Worm (Caenorhabditis elegans) whole organism, L1 larva: ENCODE results near the gene R01E6.7.
A peak's percentile ranks its signal among the peaks of the same experiment; 100 is the strongest.

Experiments used
- C04F5.9 ChIP-seq: sonication (generic microtip); optimal IDR thresholded peaks from 2 replicates; lab custom pipeline; 2016; ENCODE audit warnings: missing genetic modification characterization, missing compliant biosample characterization
- C16A3.4 ChIP-seq: fragments of 150-350 bp; optimal IDR thresholded peaks from 2 replicates; lab custom pipeline; 2014; ENCODE audit warnings: missing biosample characterization, missing genetic modification characterization
- C34B4.2 ChIP-seq: sonication (generic microtip); optimal IDR thresholded peaks from 2 replicates; lab custom pipeline; 2017; ENCODE audit warnings: mild to moderate bottlenecking, missing genetic modification characterization, missing compliant biosample characterization
- alr-1 ChIP-seq: fragments of 200-800 bp; sonication (Bioruptor generic); optimal IDR thresholded peaks from 2 replicates; lab custom pipeline; 2018; ENCODE audit warnings: borderline replicate concordance, mild to moderate bottlenecking, missing genetic modification characterization, missing compliant biosample characterization
- aly-2 ChIP-seq: fragments of 150-350 bp; optimal IDR thresholded peaks from 2 replicates; lab custom pipeline; 2014; ENCODE audit warnings: missing biosample characterization, missing genetic modification characterization
- ama-1 ChIP-seq: fragments of 150-350 bp; optimal IDR thresholded peaks from 2 replicates; lab custom pipeline; 2014
- ceh-63 ChIP-seq: fragments of 200-800 bp; sonication (Bioruptor generic); optimal IDR thresholded peaks from 2 replicates; lab custom pipeline; 2018; ENCODE audit warnings: mild to moderate bottlenecking, missing genetic modification characterization, missing compliant biosample characterization
- ceh-82 ChIP-seq, 3 experiments: fragments of 150-350 bp in 1 of 3; sonication (generic microtip) in 2 of 3; optimal IDR thresholded peaks; 2 replicates each; lab custom pipeline; 2014 to 2017; ENCODE audit warnings: missing biosample characterization in 3 of 3, missing genetic modification characterization in 3 of 3
- ceh-88 ChIP-seq: fragments of 200-800 bp; sonication (Bioruptor generic); IDR thresholded peaks from 2 replicates; pipeline ENCODE4 v1.3.6; 2022; ENCODE audit warnings: missing genetic modification characterization, missing compliant biosample characterization
- ceh-90 ChIP-seq: sonication (generic microtip); optimal IDR thresholded peaks from 2 replicates; lab custom pipeline; 2016; ENCODE audit warnings: missing genetic modification characterization, missing compliant biosample characterization
- ces-1 ChIP-seq: fragments of 150-350 bp; optimal IDR thresholded peaks from 2 replicates; lab custom pipeline; 2014; ENCODE audit warnings: missing biosample characterization, missing genetic modification reagents, missing genetic modification characterization
- dsc-1 ChIP-seq: sonication (generic microtip); optimal IDR thresholded peaks from 2 replicates; lab custom pipeline; 2016; ENCODE audit warnings: mild to moderate bottlenecking, missing genetic modification characterization, missing compliant biosample characterization
- efl-1 ChIP-seq, 4 experiments: fragments of 150-350 bp; optimal IDR thresholded peaks in 3 of 4; peaks in 1 of 4; 1 replicate in 1 of 4; 2 replicates in 3 of 4; lab custom pipeline; 2014; ENCODE audit warnings: missing biosample characterization in 2 of 4, missing genetic modification characterization in 2 of 4, missing genetic modification reagents in 2 of 4
- efl-3 ChIP-seq: fragments of 200-800 bp; sonication (Bioruptor generic); optimal IDR thresholded peaks from 2 replicates; lab custom pipeline; 2018; ENCODE audit warnings: mild to moderate bottlenecking, missing genetic modification characterization, missing compliant biosample characterization
- elt-2 ChIP-seq: sonication (generic microtip); optimal IDR thresholded peaks from 2 replicates; lab custom pipeline; 2016; ENCODE audit warnings: missing genetic modification characterization, mild to moderate bottlenecking, inconsistent platforms, missing compliant biosample characterization, missing genetic modification reagents
- elt-3 ChIP-seq, 6 experiments: fragments of 150-350 bp in 1 of 6; sonication (generic microtip); optimal IDR thresholded peaks; 2 replicates each; lab custom pipeline; 2017 to 2018; ENCODE audit warnings: missing biosample characterization in 6 of 6, missing genetic modification characterization in 6 of 6, inconsistent platforms in 1 of 6
- ets-5 ChIP-seq: fragments of 200-800 bp; sonication (Bioruptor generic); IDR thresholded peaks from 2 replicates; pipeline ENCODE4 v1.3.6; 2022; ENCODE audit warnings: missing genetic modification characterization, missing compliant biosample characterization
- fos-1 ChIP-seq: fragments of 150-350 bp; optimal IDR thresholded peaks from 2 replicates; lab custom pipeline; 2014; ENCODE audit warnings: missing biosample characterization, missing genetic modification characterization
- grh-1 ChIP-seq: fragments of 200-800 bp; sonication (Bioruptor generic); IDR thresholded peaks from 2 replicates; pipeline ENCODE4 v1.3.6; 2022; ENCODE audit warnings: missing genetic modification reagents, missing genetic modification characterization, missing compliant biosample characterization
- hlh-17 ChIP-seq: fragments of 200-800 bp; sonication (Bioruptor generic); optimal IDR thresholded peaks from 2 replicates; lab custom pipeline; 2018; ENCODE audit warnings: missing genetic modification characterization, mild to moderate bottlenecking, missing compliant biosample characterization, moderate library complexity, borderline replicate concordance
- hlh-4 ChIP-seq: sonication (generic microtip); optimal IDR thresholded peaks from 2 replicates; lab custom pipeline; 2016; ENCODE audit warnings: mild to moderate bottlenecking, missing genetic modification characterization, missing compliant biosample characterization
- irx-1 ChIP-seq: sonication (generic microtip); optimal IDR thresholded peaks from 2 replicates; lab custom pipeline; 2016; ENCODE audit warnings: missing genetic modification characterization, missing compliant biosample characterization
- jun-1 ChIP-seq: fragments of 150-350 bp; optimal IDR thresholded peaks from 2 replicates; lab custom pipeline; 2014; ENCODE audit warnings: missing biosample characterization, missing genetic modification reagents, missing genetic modification characterization
- lin-14 ChIP-seq: fragments of 200-800 bp; sonication (Bioruptor generic); optimal IDR thresholded peaks from 2 replicates; lab custom pipeline; 2018; ENCODE audit warnings: mild to moderate bottlenecking, missing genetic modification characterization, moderate library complexity, missing compliant biosample characterization
- lin-39 ChIP-seq: fragments of 150-350 bp; optimal IDR thresholded peaks from 2 replicates; lab custom pipeline; 2014; ENCODE audit warnings: missing biosample characterization, missing genetic modification reagents, missing genetic modification characterization
- lir-3 ChIP-seq: sonication (generic microtip); optimal IDR thresholded peaks from 2 replicates; lab custom pipeline; 2016; ENCODE audit warnings: mild to moderate bottlenecking, missing genetic modification characterization, moderate library complexity, missing compliant biosample characterization; ENCODE audit not compliant: poor library complexity
- mdl-1 ChIP-seq, 2 experiments: fragments of 150-350 bp; optimal IDR thresholded peaks; 2 replicates each; lab custom pipeline; 2014 to 2017; ENCODE audit warnings: missing biosample characterization in 2 of 2, missing genetic modification characterization in 2 of 2, inconsistent platforms in 1 of 2
- nhr-11 ChIP-seq: fragments of 150-350 bp; optimal IDR thresholded peaks from 2 replicates; lab custom pipeline; 2014; ENCODE audit warnings: missing biosample characterization, missing genetic modification characterization
- nhr-19 ChIP-seq: fragments of 200-800 bp; sonication (Bioruptor generic); conservative IDR thresholded peaks from 2 replicates; pipeline ENCODE4 v1.3.6; 2022; ENCODE audit warnings: missing genetic modification characterization, missing compliant biosample characterization
- nhr-237 ChIP-seq: fragments of 150-350 bp; optimal IDR thresholded peaks from 2 replicates; lab custom pipeline; 2014; ENCODE audit warnings: missing biosample characterization, missing genetic modification characterization
- nhr-28 ChIP-seq: fragments of 150-350 bp; optimal IDR thresholded peaks from 2 replicates; lab custom pipeline; 2014; ENCODE audit warnings: missing biosample characterization, missing genetic modification characterization
- nhr-76 ChIP-seq: sonication (generic microtip); optimal IDR thresholded peaks from 2 replicates; lab custom pipeline; 2017; ENCODE audit warnings: missing biosample characterization, missing genetic modification characterization
- nhr-85 ChIP-seq: sonication (generic microtip); peaks from one replicate; lab custom pipeline; 2016; ENCODE audit warnings: missing genetic modification characterization, inconsistent platforms, missing compliant biosample characterization
- pag-3 ChIP-seq: sonication (generic microtip); optimal IDR thresholded peaks from 2 replicates; lab custom pipeline; 2017; ENCODE audit warnings: missing genetic modification characterization, mild to moderate bottlenecking, missing compliant biosample characterization, antibody characterized with exemption, borderline replicate concordance; ENCODE audit not compliant: insufficient read depth
- pax-3 ChIP-seq: fragments of 200-800 bp; sonication (Bioruptor generic); optimal IDR thresholded peaks from 2 replicates; lab custom pipeline; 2018; ENCODE audit warnings: mild to moderate bottlenecking, missing genetic modification characterization, moderate library complexity, missing compliant biosample characterization
- pqm-1 ChIP-seq: sonication (generic microtip); optimal IDR thresholded peaks from 3 replicates; lab custom pipeline; 2017; ENCODE audit warnings: missing biosample characterization, missing genetic modification characterization
- skn-1 ChIP-seq: fragments of 150-350 bp; optimal IDR thresholded peaks from 2 replicates; lab custom pipeline; 2014; ENCODE audit warnings: missing biosample characterization, missing genetic modification characterization
- snpc-4 ChIP-seq: fragments of 150-350 bp; optimal IDR thresholded peaks from 2 replicates; lab custom pipeline; 2014; ENCODE audit warnings: missing biosample characterization, missing genetic modification characterization
- snu-23 ChIP-seq: sonication (generic microtip); optimal IDR thresholded peaks from 2 replicates; lab custom pipeline; 2016; ENCODE audit warnings: missing genetic modification characterization, missing compliant biosample characterization
- sptf-1 ChIP-seq: fragments of 150-350 bp; optimal IDR thresholded peaks from 2 replicates; lab custom pipeline; 2014; ENCODE audit warnings: missing biosample characterization, missing genetic modification characterization
- swsn-7 ChIP-seq: sonication (generic microtip); optimal IDR thresholded peaks from 2 replicates; lab custom pipeline; 2016; ENCODE audit warnings: missing genetic modification characterization, missing compliant biosample characterization
- tbx-2 ChIP-seq: sonication (generic microtip); optimal IDR thresholded peaks from 2 replicates; lab custom pipeline; 2016; ENCODE audit warnings: missing genetic modification characterization, missing compliant biosample characterization
- tlp-1 ChIP-seq: fragments of 150-350 bp; optimal IDR thresholded peaks from 2 replicates; lab custom pipeline; 2014; ENCODE audit warnings: missing biosample characterization, missing genetic modification characterization
- unc-30 ChIP-seq: sonication (generic microtip); optimal IDR thresholded peaks from 2 replicates; lab custom pipeline; 2017; ENCODE audit warnings: missing biosample characterization, missing genetic modification characterization
- unc-86 ChIP-seq: sonication (generic microtip); optimal IDR thresholded peaks from 2 replicates; lab custom pipeline; 2016; ENCODE audit warnings: missing genetic modification characterization, missing compliant biosample characterization
- xbp-1 ChIP-seq: sonication (generic microtip); optimal IDR thresholded peaks from 2 replicates; lab custom pipeline; 2016; ENCODE audit warnings: missing genetic modification characterization, missing compliant biosample characterization
- zag-1 ChIP-seq: fragments of 150-350 bp; optimal IDR thresholded peaks from 2 replicates; lab custom pipeline; 2014; ENCODE audit warnings: missing biosample characterization, missing genetic modification characterization
- ztf-11 ChIP-seq, 2 experiments: sonication (generic microtip); optimal IDR thresholded peaks; 2 replicates each; lab custom pipeline; 2016 to 2017; ENCODE audit warnings: missing genetic modification characterization in 2 of 2, missing biosample characterization in 1 of 2, missing compliant biosample characterization in 1 of 2

The R01E6.7 gene

ce11 chrX:13528630-13529138, 41.1 kb downstream of the R01E6.7 start, which contains the start of gene F18H3.4 (continued):
- TF ChIP-seq elt-2 (tag; lab: Kevin White, UChicago) (peak; percentile 98), nhr-19 (GFP tag; lab: Robert Waterston, UW) (peak; percentile 53), skn-1 (tag; lab: Kevin White, UChicago) (peak; percentile 3), irx-1 (no peak)

ce11 chrX:13527347-13528092, 42.2 kb downstream of the R01E6.7 start, which contains the start of gene pab-2:
pab-2 (minus strand) TSS chrX:13527415.
- TF ChIP-seq C16A3.4 (peak; percentile 56), pax-3 (tag; lab: Kevin White, UChicago) (peak; percentile 28), efl-3 (GFP tag; lab: Kevin White, UChicago) (no peak), elt-2 (tag; lab: Kevin White, UChicago) (peak; percentile 88), C34B4.2 (tag; lab: Kevin White, UChicago) (no peak), elt-3 (tag; optimal IDR thresholded peaks at IDR 0.05; lab: Kevin White, UChicago) (peak in 3 of 6 experiments; percentile 32 to 44 (median 38)), sptf-1 (tag; lab: Kevin White, UChicago) (no peak), ama-1 (lab: Kevin White, UChicago) (no peak), dsc-1 (tag; lab: Kevin White, UChicago) (peak; percentile 21), alr-1 (no peak), ceh-90 (tag; lab: Kevin White, UChicago) (no peak), mdl-1 (tag; optimal IDR thresholded peaks at IDR 0.05; lab: Kevin White, UChicago) (peak in 1 of 2 experiments; percentile 85), fos-1 (tag; lab: Kevin White, UChicago) (peak; percentile 53), ceh-82 (tag; optimal IDR thresholded peaks at IDR 0.05; lab: Kevin White, UChicago) (peak; percentile 15 to 86 (median 76)), zag-1 (tag; lab: Kevin White, UChicago) (no peak), ces-1 (GFP tag; lab: Kevin White, UChicago) (no peak), ceh-63 (no peak), grh-1 (GFP tag; lab: Robert Waterston, UW) (peak; percentile 43; the same call in 1 of the 2 replicates), tbx-2 (peak; percentile 71), aly-2 (tag; lab: Kevin White, UChicago) (no peak), pag-3 (tag; lab: Kevin White, UChicago) (no peak), pqm-1 (no peak), lir-3 (tag; lab: Kevin White, UChicago) (no peak), snpc-4 (tag; lab: Kevin White, UChicago) (no peak), nhr-237 (tag; lab: Kevin White, UChicago) (no peak), xbp-1 (peak; percentile 99), unc-30 (tag; lab: Kevin White, UChicago) (no peak), tlp-1 (tag; lab: Kevin White, UChicago) (no peak), hlh-17 (no peak), unc-86 (tag; lab: Kevin White, UChicago) (peak; percentile 60), nhr-11 (tag; lab: Kevin White, UChicago) (no peak), efl-1 (optimal IDR thresholded peaks at IDR 0.05; lab: Kevin White, UChicago) (peak; percentile 36 to 48), efl-1 (GFP tag; optimal IDR thresholded peaks at IDR 0.05 in 1 of 2; lab: Kevin White, UChicago) (peak in 1 of 2 experiments; percentile 90), lin-14 (GFP tag; lab: Kevin White, UChicago) (peak; percentile 94), nhr-76 (no peak), hlh-4 (tag; lab: Kevin White, UChicago) (no peak), nhr-28 (tag; lab: Kevin White, UChicago) (no peak), lin-39 (no peak), ztf-11 (tag; optimal IDR thresholded peaks at IDR 0.05; lab: Kevin White, UChicago) (peak in 1 of 2 experiments; percentile 22), jun-1 (tag; lab: Kevin White, UChicago) (peak; percentile 82), ets-5 (no peak), snu-23 (GFP tag; lab: Kevin White, UChicago) (peak; percentile 87), nhr-85 (tag; lab: Kevin White, UChicago) (peak; percentile 94), skn-1 (tag; lab: Kevin White, UChicago) (peak; percentile 38), C04F5.9 (tag; lab: Kevin White, UChicago) (no peak), ceh-88 (GFP tag; lab: Robert Waterston, UW) (no peak), swsn-7 (tag; lab: Kevin White, UChicago) (peak; percentile 70)
